Fruit fly (Drosophila melanogaster) whole organism, embryonic: Measurements from ENCODE around the gene CG15040.
A peak's percentile ranks its signal among the peaks of the same experiment; 100 is the strongest.

ENCODE experiments used
- Bgb ChIP-seq: fragments of 200-800 bp; sonication (Bioruptor generic); IDR thresholded peaks from 2 replicates; pipeline ENCODE4 v1.3.6; 2022; ENCODE audit warnings: missing biosample characterization, missing genetic modification characterization; ENCODE audit not compliant: partially characterized antibody
- Blimp-1 ChIP-seq: fragments of 200-800 bp; sonication (Bioruptor generic); optimal IDR thresholded peaks from 3 replicates; lab custom pipeline; 2018; ENCODE audit warnings: missing biosample characterization, missing genetic modification characterization, mild to moderate bottlenecking, moderate library complexity, missing genetic modification reagents
- BtbVII ChIP-seq: fragments of 200-800 bp; sonication (Bioruptor generic); optimal IDR thresholded peaks from 3 replicates; lab custom pipeline; 2017; ENCODE audit warnings: missing biosample characterization, mild to moderate bottlenecking, missing genetic modification characterization
- Bteb2 ChIP-seq: fragments of 200-800 bp; sonication (Bioruptor generic); optimal IDR thresholded peaks from 2 replicates; lab custom pipeline; 2016; ENCODE audit warnings: missing biosample characterization, missing genetic modification characterization
- CG10431 ChIP-seq: fragments of 200-800 bp; sonication (Bioruptor generic); optimal IDR thresholded peaks from 3 replicates; lab custom pipeline; 2018; ENCODE audit warnings: missing biosample characterization, mild to moderate bottlenecking, missing genetic modification characterization
- CG11695 ChIP-seq: fragments of 200-800 bp; sonication (Bioruptor generic); IDR thresholded peaks from 3 replicates; pipeline ENCODE4 v1.3.6; 2022; ENCODE audit warnings: missing biosample characterization, missing genetic modification characterization
- CG12104 ChIP-seq: fragments of 200-800 bp; sonication (Bioruptor generic); optimal IDR thresholded peaks from 3 replicates; lab custom pipeline; 2016; ENCODE audit warnings: missing biosample characterization, missing genetic modification characterization
- CG1233 ChIP-seq: fragments of 200-800 bp; sonication (Bioruptor generic); optimal IDR thresholded peaks from 4 replicates; lab custom pipeline; 2018; ENCODE audit warnings: missing biosample characterization, mild to moderate bottlenecking, missing genetic modification characterization
- CG12659 ChIP-seq: fragments of 200-800 bp; sonication (Bioruptor generic); optimal IDR thresholded peaks from 3 replicates; lab custom pipeline; 2017; ENCODE audit warnings: mild to moderate bottlenecking, missing biosample characterization, missing genetic modification reagents, missing genetic modification characterization
- CG13296 ChIP-seq: fragments of 200-800 bp; sonication (Bioruptor generic); optimal IDR thresholded peaks from 3 replicates; lab custom pipeline; 2018; ENCODE audit warnings: missing biosample characterization, mild to moderate bottlenecking, missing genetic modification characterization
- CG14014 ChIP-seq: fragments of 200-800 bp; sonication (Bioruptor generic); IDR thresholded peaks from 2 replicates; pipeline ENCODE4 v1.3.6; 2022; ENCODE audit warnings: missing biosample characterization, missing genetic modification characterization
- CG1647 ChIP-seq: fragments of 200-800 bp; sonication (Bioruptor generic); optimal IDR thresholded peaks from 3 replicates; lab custom pipeline; 2016; ENCODE audit warnings: missing biosample characterization, missing genetic modification characterization
- CG17328 ChIP-seq: fragments of 200-800 bp; sonication (Bioruptor generic); IDR thresholded peaks from 2 replicates; pipeline ENCODE4 v1.3.6; 2022; ENCODE audit warnings: missing biosample characterization, missing genetic modification characterization
- CG31441 ChIP-seq: fragments of 200-800 bp; sonication (Bioruptor generic); IDR thresholded peaks from 2 replicates; pipeline ENCODE4 v1.3.6; 2022; ENCODE audit warnings: missing biosample characterization, missing genetic modification characterization
- CG4404 ChIP-seq: fragments of 200-800 bp; sonication (Bioruptor generic); IDR thresholded peaks from 2 replicates; pipeline ENCODE4 v1.3.6; 2022; ENCODE audit warnings: missing biosample characterization, missing genetic modification characterization
- CG7556 ChIP-seq: fragments of 200-800 bp; sonication (Bioruptor generic); optimal IDR thresholded peaks from 2 replicates; lab custom pipeline; 2017; ENCODE audit warnings: missing biosample characterization, mild to moderate bottlenecking, missing genetic modification characterization
- Camta ChIP-seq: fragments of 200-800 bp; sonication (Bioruptor generic); optimal IDR thresholded peaks from 2 replicates; lab custom pipeline; 2016; ENCODE audit warnings: missing biosample characterization, missing genetic modification characterization
- Dek ChIP-seq: fragments of 200-800 bp; sonication (Bioruptor generic); optimal IDR thresholded peaks from 3 replicates; lab custom pipeline; 2019; ENCODE audit warnings: missing biosample characterization, mild to moderate bottlenecking, missing genetic modification characterization, moderate library complexity
- E2f2 ChIP-seq: fragments of 200-800 bp; sonication (Bioruptor generic); IDR thresholded peaks from 2 replicates; pipeline ENCODE4 v1.3.6; 2022; ENCODE audit warnings: missing biosample characterization, missing genetic modification characterization
- HHEX ChIP-seq: fragments of 200-800 bp; sonication (Bioruptor generic); optimal IDR thresholded peaks from 3 replicates; lab custom pipeline; 2017; ENCODE audit warnings: missing biosample characterization, mild to moderate bottlenecking, missing genetic modification characterization, missing genetic modification reagents
- HLH3B ChIP-seq: fragments of 200-800 bp; sonication (Bioruptor generic); IDR thresholded peaks from 2 replicates; pipeline ENCODE4 v1.3.6; 2022; ENCODE audit warnings: missing biosample characterization, missing genetic modification characterization
- HLH4C ChIP-seq: fragments of 200-800 bp; sonication (Bioruptor generic); IDR thresholded peaks from 3 replicates; pipeline ENCODE4 v1.3.6; 2022; ENCODE audit warnings: missing biosample characterization, missing genetic modification characterization; ENCODE audit not compliant: partially characterized antibody
- HmgZ ChIP-seq: fragments of 200-800 bp; sonication (Bioruptor generic); optimal IDR thresholded peaks from 2 replicates; lab custom pipeline; 2018; ENCODE audit warnings: missing biosample characterization, mild to moderate bottlenecking, missing genetic modification characterization
- Lim3 ChIP-seq: fragments of 200-800 bp; sonication (Bioruptor generic); IDR thresholded peaks from 2 replicates; pipeline ENCODE4 v1.3.6; 2022; ENCODE audit warnings: missing biosample characterization, missing genetic modification characterization
- Nf-YB ChIP-seq: fragments of 200-800 bp; sonication (Bioruptor generic); optimal IDR thresholded peaks from 3 replicates; lab custom pipeline; 2019; ENCODE audit warnings: missing biosample characterization, mild to moderate bottlenecking, missing genetic modification characterization, moderate library complexity
- PHDP ChIP-seq: fragments of 200-800 bp; sonication (Bioruptor generic); optimal IDR thresholded peaks from 3 replicates; lab custom pipeline; 2018; ENCODE audit warnings: missing biosample characterization, mild to moderate bottlenecking, missing genetic modification characterization, moderate library complexity
- Scr ChIP-seq: fragments of 200-800 bp; sonication (Bioruptor generic); IDR thresholded peaks from 2 replicates; pipeline ENCODE4 v1.3.6; 2022; ENCODE audit warnings: missing biosample characterization, missing genetic modification characterization; ENCODE audit not compliant: partially characterized antibody
- Sry-δ ChIP-seq: fragments of 200-800 bp; sonication (Bioruptor generic); optimal IDR thresholded peaks from 2 replicates; lab custom pipeline; 2016; ENCODE audit warnings: missing biosample characterization, missing genetic modification characterization
- Xrp1 ChIP-seq: fragments of 200-800 bp; sonication (Bioruptor generic); IDR thresholded peaks from 2 replicates; pipeline ENCODE4 v1.3.6; 2022; ENCODE audit warnings: missing biosample characterization, missing genetic modification characterization
- abd-A ChIP-seq: fragments of 200-800 bp; sonication (Bioruptor generic); optimal IDR thresholded peaks from 3 replicates; lab custom pipeline; 2019; ENCODE audit warnings: missing biosample characterization, mild to moderate bottlenecking, missing genetic modification characterization, moderate library complexity
- br ChIP-seq: fragments of >200 bp; optimal IDR thresholded peaks from 2 replicates; lab custom pipeline; 2017
- chn ChIP-seq: fragments of 200-800 bp; sonication (Bioruptor generic); optimal IDR thresholded peaks from 2 replicates; lab custom pipeline; 2016; ENCODE audit warnings: missing biosample characterization, missing genetic modification characterization
- dmrt99B ChIP-seq: fragments of 200-800 bp; sonication (Bioruptor generic); optimal IDR thresholded peaks from 2 replicates; lab custom pipeline; 2018; ENCODE audit warnings: missing biosample characterization, mild to moderate bottlenecking, missing genetic modification characterization, moderate library complexity
- ems ChIP-seq: fragments of 200-800 bp; sonication (Bioruptor generic); optimal IDR thresholded peaks from 3 replicates; lab custom pipeline; 2016; ENCODE audit warnings: missing biosample characterization, missing genetic modification characterization
- eyg ChIP-seq: fragments of 200-800 bp; sonication (Bioruptor generic); optimal IDR thresholded peaks from 3 replicates; lab custom pipeline; 2016; ENCODE audit warnings: missing biosample characterization, missing genetic modification characterization
- gce ChIP-seq: fragments of 200-800 bp; sonication (Bioruptor generic); IDR thresholded peaks from 3 replicates; pipeline ENCODE4 v1.3.6; 2022; ENCODE audit warnings: missing biosample characterization, missing genetic modification characterization
- grau ChIP-seq: fragments of 200-800 bp; optimal IDR thresholded peaks from 3 replicates; lab custom pipeline; 2019; ENCODE audit warnings: missing biosample characterization, mild to moderate bottlenecking, missing genetic modification characterization, moderate library complexity
- h ChIP-seq: fragments of >200 bp; optimal IDR thresholded peaks from 2 replicates; lab custom pipeline; 2017
- hb ChIP-seq: fragments of 200-800 bp; sonication (Bioruptor generic); IDR thresholded peaks from 3 replicates; pipeline ENCODE4 v1.3.6; 2022; ENCODE audit warnings: missing biosample characterization, missing genetic modification characterization; ENCODE audit not compliant: partially characterized antibody
- jigr1 ChIP-seq: fragments of 200-800 bp; sonication (Bioruptor generic); IDR thresholded peaks from 3 replicates; pipeline ENCODE4 v1.3.6; 2022; ENCODE audit warnings: missing biosample characterization, missing genetic modification characterization
- lola ChIP-seq, 3 experiments: fragments of >200 bp in 2 of 3; fragments of 200-800 bp in 1 of 3; sonication (Bioruptor generic) in 1 of 3; optimal IDR thresholded peaks; 2 replicates each; lab custom pipeline; 2017 to 2019; ENCODE audit warnings: missing biosample characterization in 3 of 3, missing genetic modification characterization in 3 of 3, mild to moderate bottlenecking in 1 of 3, moderate library complexity in 1 of 3
- mirr ChIP-seq: fragments of 200-800 bp; sonication (Bioruptor generic); optimal IDR thresholded peaks from 3 replicates; lab custom pipeline; 2018; ENCODE audit warnings: missing biosample characterization, mild to moderate bottlenecking, missing genetic modification characterization
- nerfin-2 ChIP-seq: fragments of 200-800 bp; sonication (Bioruptor generic); IDR thresholded peaks from 2 replicates; pipeline ENCODE4 v1.3.6; 2022; ENCODE audit warnings: missing biosample characterization, missing genetic modification characterization; ENCODE audit not compliant: partially characterized antibody
- org-1 ChIP-seq: fragments of 200-800 bp; sonication (Bioruptor generic); optimal IDR thresholded peaks from 2 replicates; lab custom pipeline; 2017; ENCODE audit warnings: missing biosample characterization, missing genetic modification characterization
- otp ChIP-seq: fragments of 200-800 bp; sonication (Bioruptor generic); IDR thresholded peaks from 3 replicates; pipeline ENCODE4, ENCODE4 v1.3.6; 2022; ENCODE audit warnings: missing biosample characterization, missing genetic modification characterization
- pfk ChIP-seq: fragments of 200-800 bp; sonication (Bioruptor generic); optimal IDR thresholded peaks from 2 replicates; lab custom pipeline; 2018; ENCODE audit warnings: missing biosample characterization, mild to moderate bottlenecking, missing genetic modification characterization, moderate library complexity
- rib ChIP-seq: fragments of 200-800 bp; sonication (Bioruptor generic); IDR thresholded peaks from 2 replicates; pipeline ENCODE4 v1.3.6; 2022; ENCODE audit warnings: missing biosample characterization, missing genetic modification characterization
- sim ChIP-seq: fragments of 200-800 bp; sonication (Bioruptor generic); IDR thresholded peaks from 2 replicates; pipeline ENCODE4 v1.3.6; 2022; ENCODE audit warnings: missing biosample characterization, missing genetic modification characterization
- slou ChIP-seq: fragments of 200-800 bp; sonication (Bioruptor generic); optimal IDR thresholded peaks from 3 replicates; lab custom pipeline; 2016; ENCODE audit warnings: missing biosample characterization, missing genetic modification characterization
- sqz ChIP-seq: fragments of 200-800 bp; sonication (Bioruptor generic); optimal IDR thresholded peaks from 3 replicates; lab custom pipeline; 2018; ENCODE audit warnings: missing biosample characterization, mild to moderate bottlenecking, missing genetic modification characterization
- tna ChIP-seq: fragments of 200-800 bp; sonication (Bioruptor generic); IDR thresholded peaks from 2 replicates; pipeline ENCODE4 v1.3.6; 2022; ENCODE audit warnings: missing biosample characterization, missing genetic modification characterization; ENCODE audit not compliant: partially characterized antibody
- z ChIP-seq: fragments of 200-800 bp; sonication (Bioruptor generic); IDR thresholded peaks from 3 replicates; pipeline ENCODE4 v1.3.6; 2022; ENCODE audit warnings: missing biosample characterization, missing genetic modification characterization

Gene CG15040

dm6 chrX:18635118-18635552 is 17.7 kb upstream of the CG15040 start (continued):
- peak; percentile 32 for TF ChIP-seq CG7556
- no peak for TF ChIP-seq Xrp1 (GFP tag; lab: Robert Waterston, UW)
- TF ChIP-seq CG13296 (GFP tag; lab: Kevin White, UChicago), result no peak
- TF ChIP-seq chn (GFP tag; lab: Kevin White, UChicago), result no peak
- TF ChIP-seq Lim3, result no peak
- peak; percentile 65 for TF ChIP-seq HmgZ (tag; lab: Kevin White, UChicago)
- peak; percentile 55 for TF ChIP-seq Sry-δ
- TF ChIP-seq ems (GFP tag; lab: Kevin White, UChicago), result no peak
- peak; percentile 69 for TF ChIP-seq Bgb
- no peak for TF ChIP-seq CG12104 (GFP tag; lab: Kevin White, UChicago)
- TF ChIP-seq Bteb2, result no peak
- no peak for TF ChIP-seq org-1 (GFP tag; lab: Kevin White, UChicago)
- TF ChIP-seq abd-A (tag; lab: Kevin White, UChicago), result no peak
- no peak for TF ChIP-seq lola (GFP tag; optimal IDR thresholded peaks at IDR 0.05; lab: Kevin White, UChicago)
- TF ChIP-seq eyg (GFP tag; lab: Kevin White, UChicago), result no peak
- TF ChIP-seq CG17328 (GFP tag; lab: Robert Waterston, UW), result peak; percentile 23; the same call in 1 of the 2 replicates
- peak; percentile 58; the same call in 1 of the 3 replicates for TF ChIP-seq HLH4C
- no peak for TF ChIP-seq br (lab: Kevin White, UChicago)
- no peak for TF ChIP-seq CG4404
- TF ChIP-seq Dek (tag; lab: Kevin White, UChicago), result peak; percentile 28
- TF ChIP-seq dmrt99B (tag; lab: Kevin White, UChicago), result no peak
- TF ChIP-seq HLH3B, result no peak
- peak; percentile 30 for TF ChIP-seq Camta (GFP tag; lab: Kevin White, UChicago)
- TF ChIP-seq pfk, result no peak
- TF ChIP-seq Blimp-1, result no peak
- TF ChIP-seq sim (GFP tag; lab: Robert Waterston, UW), result no peak
- TF ChIP-seq CG14014, result 0 out of 2 replicates have a peak, but pooled peaks have one; percentile 30
- TF ChIP-seq tna (GFP tag; lab: Robert Waterston, UW), result no peak
- no peak for TF ChIP-seq BtbVII
- TF ChIP-seq CG1647 (GFP tag; lab: Kevin White, UChicago), result no peak
- TF ChIP-seq Scr (GFP tag; lab: Robert Waterston, UW), result peak; percentile 70
- no peak for TF ChIP-seq CG1233 (GFP tag; lab: Kevin White, UChicago)
- TF ChIP-seq gce, result no peak
- TF ChIP-seq CG11695 (GFP tag; lab: Robert Waterston, UW), result no peak
- no peak for TF ChIP-seq PHDP (tag; lab: Kevin White, UChicago)
- peak; percentile 27 for TF ChIP-seq CG12659 (GFP tag; lab: Kevin White, UChicago)
- 0 out of 3 replicates have a peak, but pooled peaks have one; percentile 12 for TF ChIP-seq otp (GFP tag; lab: Robert Waterston, UW)
- TF ChIP-seq CG10431, result no peak
- TF ChIP-seq z (GFP tag; lab: Robert Waterston, UW), result no peak
- TF ChIP-seq hb (GFP tag; lab: Robert Waterston, UW), result no peak
- TF ChIP-seq h (lab: Kevin White, UChicago), result no peak
- peak; percentile 47 for TF ChIP-seq grau (tag; lab: Kevin White, UChicago)
- TF ChIP-seq jigr1, result no peak
- TF ChIP-seq E2f2 (GFP tag; lab: Robert Waterston, UW), result peak; percentile 80
- TF ChIP-seq nerfin-2, result peak; percentile 7; the same call in 1 of the 2 replicates
- no peak for TF ChIP-seq HHEX (GFP tag; lab: Kevin White, UChicago)
- TF ChIP-seq mirr (GFP tag; lab: Kevin White, UChicago), result no peak
- no peak for TF ChIP-seq Nf-YB (GFP tag; lab: Kevin White, UChicago)
- no peak for TF ChIP-seq slou (GFP tag; lab: Kevin White, UChicago)
- peak; percentile 71 for TF ChIP-seq sqz
- no peak for TF ChIP-seq rib (GFP tag; lab: Robert Waterston, UW)
- no peak for TF ChIP-seq CG31441 (GFP tag; lab: Robert Waterston, UW)
